Worm (Caenorhabditis elegans) whole organism, L4 larva: Measurements from ENCODE around the gene ZK418.7.

Experiments used
- F10B5.3 ChIP-seq: sonication (generic microtip); optimal IDR thresholded peaks from 2 replicates; lab custom pipeline; 2016; ENCODE audit warnings: mild to moderate bottlenecking, missing genetic modification characterization, missing compliant biosample characterization
- F44E2.7 ChIP-seq: fragments of 200-800 bp; sonication (Bioruptor generic); IDR thresholded peaks from 2 replicates; pipeline ENCODE4 v2.1.2; 2022; ENCODE audit warnings: missing genetic modification characterization, missing compliant biosample characterization
- T26A8.4 ChIP-seq: fragments of 200-800 bp; sonication (Bioruptor generic); IDR thresholded peaks from 2 replicates; pipeline ENCODE4 v1.3.6; 2022; ENCODE audit warnings: missing genetic modification characterization, missing compliant biosample characterization
- Y5F2A.4 ChIP-seq: fragments of 200-800 bp; sonication (Bioruptor generic); optimal IDR thresholded peaks from 2 replicates; lab custom pipeline; 2018; ENCODE audit warnings: mild to moderate bottlenecking, missing genetic modification characterization, missing compliant biosample characterization
- aha-1 ChIP-seq: fragments of 150-350 bp; peaks from one replicate; lab custom pipeline; 2014; ENCODE audit warnings: missing biosample characterization, missing genetic modification characterization
- ama-1 ChIP-seq: fragments of 150-350 bp; optimal IDR thresholded peaks from 2 replicates; lab custom pipeline; 2014; ENCODE audit warnings: inconsistent platforms, mixed read lengths
- attf-4 ChIP-seq: sonication (generic microtip); optimal IDR thresholded peaks from 3 replicates; lab custom pipeline; 2017; ENCODE audit warnings: missing biosample characterization, missing genetic modification characterization
- ceh-20 ChIP-seq: fragments of 200-800 bp; sonication (Bioruptor generic); IDR thresholded peaks from 2 replicates; pipeline ENCODE4 v1.3.6; 2022; ENCODE audit warnings: missing genetic modification reagents, missing genetic modification characterization, missing compliant biosample characterization
- ceh-62 ChIP-seq: sonication (generic microtip); optimal IDR thresholded peaks from 2 replicates; lab custom pipeline; 2017; ENCODE audit warnings: missing biosample characterization, missing genetic modification characterization
- ceh-82 ChIP-seq: sonication (generic microtip); optimal IDR thresholded peaks from 2 replicates; lab custom pipeline; 2017; ENCODE audit warnings: missing biosample characterization, missing genetic modification characterization
- daf-19 ChIP-seq: fragments of 200-800 bp; sonication (Bioruptor generic); conservative IDR thresholded peaks from 2 replicates; pipeline ENCODE4 v1.3.6; 2022; ENCODE audit warnings: missing genetic modification characterization, missing compliant biosample characterization
- dmd-6 ChIP-seq: fragments of 200-800 bp; sonication (Bioruptor generic); IDR thresholded peaks from 2 replicates; pipeline ENCODE4 v1.3.6; 2022; ENCODE audit warnings: missing genetic modification reagents, missing genetic modification characterization, missing compliant biosample characterization
- dmd-9 ChIP-seq: fragments of 200-800 bp; sonication (Bioruptor generic); IDR thresholded peaks from 2 replicates; pipeline ENCODE4 v1.3.6; 2022; ENCODE audit warnings: missing genetic modification reagents, missing genetic modification characterization, missing compliant biosample characterization
- dpl-1 ChIP-seq: fragments of 150-350 bp; optimal IDR thresholded peaks from 2 replicates; lab custom pipeline; 2014; ENCODE audit warnings: missing biosample characterization, missing genetic modification reagents, missing genetic modification characterization
- duxl-1 ChIP-seq: sonication (generic microtip); optimal IDR thresholded peaks from 2 replicates; lab custom pipeline; 2016; ENCODE audit warnings: mild to moderate bottlenecking, missing genetic modification characterization, moderate library complexity, missing compliant biosample characterization; ENCODE audit not compliant: poor library complexity
- egl-27 ChIP-seq: sonication (generic microtip); optimal IDR thresholded peaks from 3 replicates; lab custom pipeline; 2017; ENCODE audit warnings: missing biosample characterization, missing genetic modification reagents, missing genetic modification characterization
- fkh-10 ChIP-seq: fragments of 150-350 bp; optimal IDR thresholded peaks from 2 replicates; lab custom pipeline; 2014; ENCODE audit warnings: missing biosample characterization, missing genetic modification reagents, missing genetic modification characterization
- gei-8 ChIP-seq: fragments of 200-800 bp; sonication (Bioruptor generic); optimal IDR thresholded peaks from 2 replicates; lab custom pipeline; 2018; ENCODE audit warnings: mild to moderate bottlenecking, missing genetic modification characterization, missing compliant biosample characterization
- hlh-11 ChIP-seq: fragments of 200-800 bp; sonication (Bioruptor generic); optimal IDR thresholded peaks from 2 replicates; lab custom pipeline; 2018; ENCODE audit warnings: mild to moderate bottlenecking, missing genetic modification characterization, missing compliant biosample characterization
- hlh-30 ChIP-seq: sonication (generic microtip); optimal IDR thresholded peaks from 2 replicates; lab custom pipeline; 2017; ENCODE audit warnings: antibody characterized with exemption, mild to moderate bottlenecking, missing genetic modification characterization, missing compliant biosample characterization; ENCODE audit not compliant: insufficient read depth
- lim-7 ChIP-seq: fragments of 200-800 bp; sonication (Bioruptor generic); IDR thresholded peaks from 2 replicates; pipeline ENCODE4 v1.3.6; 2022; ENCODE audit warnings: missing genetic modification characterization, missing compliant biosample characterization
- lin-15B ChIP-seq: fragments of 150-350 bp; sonication (generic microtip); optimal IDR thresholded peaks from 3 replicates; lab custom pipeline; 2014; ENCODE audit warnings: missing biosample characterization, missing genetic modification characterization
- lin-38 ChIP-seq: fragments of 200-800 bp; sonication (Bioruptor generic); IDR thresholded peaks from 2 replicates; pipeline ENCODE4 v1.3.6; 2022; ENCODE audit warnings: missing genetic modification reagents, missing genetic modification characterization, missing compliant biosample characterization
- lir-3 ChIP-seq: sonication (generic microtip); optimal IDR thresholded peaks from 2 replicates; lab custom pipeline; 2016; ENCODE audit warnings: mild to moderate bottlenecking, missing genetic modification characterization, missing compliant biosample characterization
- madf-9 ChIP-seq: fragments of 200-800 bp; sonication (Bioruptor generic); conservative IDR thresholded peaks from 2 replicates; pipeline ENCODE4 v1.3.6; 2022; ENCODE audit warnings: missing genetic modification reagents, missing genetic modification characterization, missing compliant biosample characterization
- mdt-29 ChIP-seq: fragments of 200-800 bp; sonication (Bioruptor generic); IDR thresholded peaks from 2 replicates; pipeline ENCODE4 v1.3.6; 2022; ENCODE audit warnings: missing genetic modification reagents, missing genetic modification characterization, missing compliant biosample characterization
- mep-1 ChIP-seq: fragments of 150-350 bp; sonication (generic microtip); optimal IDR thresholded peaks from 3 replicates; lab custom pipeline; 2014; ENCODE audit warnings: missing biosample characterization, missing genetic modification characterization
- mes-2 ChIP-seq: sonication (generic microtip); optimal IDR thresholded peaks from 2 replicates; lab custom pipeline; 2016; ENCODE audit warnings: missing genotype, mild to moderate bottlenecking, missing genetic modification characterization, missing compliant biosample characterization; ENCODE audit not compliant: poor library complexity, severe bottlenecking
- mxl-3 ChIP-seq: fragments of 200-800 bp; sonication (Bioruptor generic); optimal IDR thresholded peaks from 2 replicates; lab custom pipeline; 2018; ENCODE audit warnings: mild to moderate bottlenecking, missing genetic modification characterization, missing compliant biosample characterization
- nhr-10 ChIP-seq: fragments of 150-350 bp; optimal IDR thresholded peaks from 2 replicates; lab custom pipeline; 2014; ENCODE audit warnings: missing biosample characterization, missing genetic modification characterization
- nhr-102 ChIP-seq: sonication (generic microtip); optimal IDR thresholded peaks from 2 replicates; lab custom pipeline; 2016; ENCODE audit warnings: mild to moderate bottlenecking, missing genetic modification characterization, moderate library complexity, missing compliant biosample characterization
- nhr-111 ChIP-seq: fragments of 200-800 bp; sonication (Bioruptor generic); optimal IDR thresholded peaks from 2 replicates; lab custom pipeline; 2018; ENCODE audit warnings: mild to moderate bottlenecking, missing genetic modification characterization, missing compliant biosample characterization
- nhr-237 ChIP-seq: sonication (generic microtip); optimal IDR thresholded peaks from 2 replicates; lab custom pipeline; 2017; ENCODE audit warnings: missing biosample characterization, missing genetic modification characterization
- nhr-25 ChIP-seq: sonication (generic microtip); optimal IDR thresholded peaks from 2 replicates; lab custom pipeline; 2017; ENCODE audit warnings: missing genetic modification characterization, mild to moderate bottlenecking, missing compliant biosample characterization, antibody characterized with exemption, moderate library complexity, borderline replicate concordance; ENCODE audit not compliant: insufficient read depth
- nhr-28 ChIP-seq: fragments of 150-350 bp; optimal IDR thresholded peaks from 2 replicates; lab custom pipeline; 2014; ENCODE audit warnings: missing biosample characterization, missing genetic modification characterization
- nhr-41 ChIP-seq: fragments of 200-800 bp; sonication (Bioruptor generic); IDR thresholded peaks from 2 replicates; pipeline ENCODE4 v1.3.6; 2022; ENCODE audit warnings: missing genetic modification reagents, missing genetic modification characterization, missing compliant biosample characterization
- nhr-6 ChIP-seq: fragments of 150-350 bp; optimal IDR thresholded peaks from 2 replicates; lab custom pipeline; 2014; ENCODE audit warnings: missing biosample characterization, missing genetic modification characterization
- nhr-76 ChIP-seq: fragments of 150-350 bp; optimal IDR thresholded peaks from 2 replicates; lab custom pipeline; 2014; ENCODE audit warnings: missing biosample characterization, missing genetic modification characterization
- nhr-77 ChIP-seq: fragments of 150-350 bp; optimal IDR thresholded peaks from 2 replicates; lab custom pipeline; 2014; ENCODE audit warnings: missing biosample characterization, missing genetic modification characterization
- pha-4 ChIP-seq, 2 experiments: fragments of 150-350 bp in 1 of 2; fragments of 200-800 bp in 1 of 2; sonication (Bioruptor generic) in 1 of 2; IDR thresholded peaks in 1 of 2; optimal IDR thresholded peaks in 1 of 2; 2 replicates each; pipeline versions ENCODE4 v1.3.6 to Lab custom; 2014 to 2022; ENCODE audit warnings: missing genetic modification characterization in 2 of 2, missing genetic modification reagents in 2 of 2, missing biosample characterization in 1 of 2, missing compliant biosample characterization in 1 of 2
- rbr-2 ChIP-seq: sonication (generic microtip); optimal IDR thresholded peaks from 2 replicates; lab custom pipeline; 2016; ENCODE audit warnings: missing genotype, missing genetic modification characterization, missing compliant biosample characterization
- snpc-4 ChIP-seq: fragments of 150-350 bp; optimal IDR thresholded peaks from 2 replicates; lab custom pipeline; 2014; ENCODE audit warnings: missing biosample characterization, missing genetic modification characterization
- spr-1 ChIP-seq: sonication (generic microtip); optimal IDR thresholded peaks from 2 replicates; lab custom pipeline; 2016; ENCODE audit warnings: mild to moderate bottlenecking, missing genetic modification characterization, missing compliant biosample characterization
- spr-3 ChIP-seq: fragments of 200-800 bp; sonication (Bioruptor generic); optimal IDR thresholded peaks from 2 replicates; lab custom pipeline; 2018; ENCODE audit warnings: mild to moderate bottlenecking, missing genetic modification characterization, missing compliant biosample characterization
- tag-97 ChIP-seq: fragments of 200-800 bp; sonication (Bioruptor generic); IDR thresholded peaks from 2 replicates; pipeline ENCODE4 v1.3.6; 2022; ENCODE audit warnings: missing genetic modification characterization, missing compliant biosample characterization
- tra-1 ChIP-seq: fragments of 200-800 bp; sonication (Bioruptor generic); IDR thresholded peaks from 2 replicates; pipeline ENCODE4 v1.3.6; 2022; ENCODE audit warnings: missing genetic modification reagents, missing genetic modification characterization, missing compliant biosample characterization
- unc-39 ChIP-seq: sonication (generic microtip); optimal IDR thresholded peaks from 2 replicates; lab custom pipeline; 2017; ENCODE audit warnings: missing biosample characterization, missing genetic modification characterization
- zag-1 ChIP-seq: fragments of 150-350 bp; optimal IDR thresholded peaks from 2 replicates; lab custom pipeline; 2014; ENCODE audit warnings: missing biosample characterization, missing genetic modification characterization
- zfp-2 ChIP-seq: sonication (generic microtip); optimal IDR thresholded peaks from 2 replicates; lab custom pipeline; 2016; ENCODE audit warnings: mild to moderate bottlenecking, missing genetic modification characterization, missing compliant biosample characterization
- ztf-7 ChIP-seq: fragments of 150-350 bp; optimal IDR thresholded peaks from 2 replicates; lab custom pipeline; 2014; ENCODE audit warnings: missing biosample characterization, missing genetic modification characterization

Gene ZK418.7

DNA sequence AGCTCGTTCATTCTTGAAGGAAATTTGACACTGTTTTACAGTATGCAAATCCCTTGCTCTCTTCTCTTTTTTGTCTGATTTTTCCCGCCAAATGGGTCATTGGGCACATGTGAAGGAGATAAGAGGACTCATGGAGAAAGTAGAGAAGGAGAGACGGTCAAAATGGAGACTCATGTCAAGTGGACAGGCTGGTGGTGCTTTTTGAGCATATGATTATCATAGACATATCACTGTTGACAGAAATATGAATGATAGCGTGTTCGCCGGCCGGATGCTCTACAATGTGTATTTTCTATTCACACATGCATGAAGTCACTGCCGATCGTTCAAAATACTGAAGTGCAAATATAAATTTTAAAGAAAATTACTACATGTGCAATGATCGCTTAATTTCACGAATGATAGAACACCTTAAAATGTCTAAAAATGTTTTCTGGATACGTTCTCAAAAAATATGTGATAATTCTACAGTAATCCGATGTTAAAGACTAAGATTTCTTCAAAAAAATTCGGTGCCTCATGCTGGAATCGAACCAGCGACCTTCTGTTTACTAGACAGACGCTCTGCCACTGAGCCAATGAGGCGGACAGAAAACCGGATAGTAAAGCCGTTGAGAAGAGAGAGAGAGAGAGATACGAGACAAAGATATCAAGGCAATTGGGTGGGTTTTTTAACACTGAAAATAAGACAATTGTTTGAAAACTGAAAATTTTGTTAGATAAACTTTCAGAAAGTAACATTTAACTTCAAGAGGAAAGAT is 50.4 kb downstream of the ZK418.7 start (continued):
- TF ChIP-seq nhr-28 (tag; lab: Kevin White, UChicago) (no peak), attf-4 (tag; lab: Kevin White, UChicago) (no peak), ceh-62 (tag; lab: Kevin White, UChicago) (no peak), pha-4 (GFP tag; IDR thresholded peaks at IDR 0.05; lab: Robert Waterston, UW) (0 out of 2 replicates have a peak, but pooled peaks have one; percentile 52), pha-4 (tag; optimal IDR thresholded peaks at IDR 0.05; lab: Kevin White, UChicago) (no peak), zfp-2 (no peak), nhr-25 (tag; lab: Kevin White, UChicago) (no peak), Y5F2A.4 (GFP tag; lab: Kevin White, UChicago) (peak; percentile 29), spr-1 (peak; percentile 23), lin-38 (peak; percentile 62), duxl-1 (tag; lab: Kevin White, UChicago) (peak; percentile 52), madf-9 (GFP tag; lab: Robert Waterston, UW) (no peak; the same call in 1 of the 2 replicates), F10B5.3 (tag; lab: Kevin White, UChicago) (no peak), snpc-4 (tag; lab: Kevin White, UChicago) (peak; percentile 75), zag-1 (tag; lab: Kevin White, UChicago) (no peak), hlh-11 (tag; lab: Kevin White, UChicago) (peak; percentile 22), lim-7 (GFP tag; lab: Robert Waterston, UW) (0 out of 2 replicates have a peak, but pooled peaks have one; percentile 44), dmd-9 (GFP tag; lab: Robert Waterston, UW) (no peak), ztf-7 (tag; lab: Kevin White, UChicago) (no peak), nhr-76 (tag; lab: Kevin White, UChicago) (no peak), lin-15B (tag; lab: Kevin White, UChicago) (no peak), T26A8.4 (GFP tag; lab: Robert Waterston, UW) (no peak; the same call in 1 of the 2 replicates), egl-27 (tag; lab: Kevin White, UChicago) (no peak), mdt-29 (GFP tag; lab: Robert Waterston, UW) (no peak), nhr-10 (no peak), tra-1 (GFP tag; lab: Robert Waterston, UW) (peak; percentile 56), dmd-6 (GFP tag; lab: Robert Waterston, UW) (peak; percentile 61), ama-1 (lab: Kevin White, UChicago) (no peak), nhr-77 (tag; lab: Kevin White, UChicago) (no peak), F44E2.7 (GFP tag; lab: Robert Waterston, UW) (no peak), spr-3 (no peak), gei-8 (GFP tag; lab: Kevin White, UChicago) (peak; percentile 1), unc-39 (no peak), dpl-1 (GFP tag; lab: Kevin White, UChicago) (peak; percentile 39), nhr-6 (tag; lab: Kevin White, UChicago) (no peak), mep-1 (tag; lab: Kevin White, UChicago) (peak; percentile 43), nhr-41 (GFP tag; lab: Robert Waterston, UW) (no peak), nhr-237 (tag; lab: Kevin White, UChicago) (no peak), lir-3 (tag; lab: Kevin White, UChicago) (no peak), hlh-30 (tag; lab: Kevin White, UChicago) (peak; percentile 45), daf-19 (GFP tag; lab: Robert Waterston, UW) (no peak), rbr-2 (tag; lab: Kevin White, UChicago) (peak; percentile 30), mes-2 (tag; lab: Kevin White, UChicago) (peak; percentile 62), aha-1 (tag; lab: Kevin White, UChicago) (peak; percentile 48), tag-97 (GFP tag; lab: Robert Waterston, UW) (no peak), nhr-111 (GFP tag; lab: Kevin White, UChicago) (peak; percentile 34), ceh-82 (tag; lab: Kevin White, UChicago) (no peak), mxl-3 (GFP tag; lab: Kevin White, UChicago) (no peak), nhr-102 (no peak), ceh-20 (GFP tag; lab: Robert Waterston, UW) (no peak), fkh-10 (no peak)
